Fruit fly (Drosophila melanogaster) whole organism, embryonic: ENCODE results near the gene APC4.
A peak's percentile ranks its signal among the peaks of the same experiment; 100 is the strongest.

Source experiments
- CG10959 ChIP-seq: fragments of 200-800 bp; sonication (Bioruptor generic); IDR thresholded peaks from 2 replicates; pipeline ENCODE4 v1.3.6; 2022; ENCODE audit warnings: missing biosample characterization, missing genetic modification characterization
- CG13296 ChIP-seq: fragments of 200-800 bp; sonication (Bioruptor generic); optimal IDR thresholded peaks from 3 replicates; lab custom pipeline; 2018; ENCODE audit warnings: missing biosample characterization, mild to moderate bottlenecking, missing genetic modification characterization
- CG14667 ChIP-seq: fragments of 200-800 bp; sonication (Bioruptor generic); IDR thresholded peaks from 2 replicates; pipeline ENCODE4 v1.3.6; 2022; ENCODE audit warnings: missing biosample characterization, missing genetic modification characterization
- CG15696 ChIP-seq: fragments of 200-800 bp; sonication (Bioruptor generic); optimal IDR thresholded peaks from 2 replicates; lab custom pipeline; 2019; ENCODE audit warnings: missing biosample characterization, mild to moderate bottlenecking, missing genetic modification characterization, moderate library complexity
- CG1603 ChIP-seq: fragments of 200-800 bp; sonication (Bioruptor generic); optimal IDR thresholded peaks from 2 replicates; lab custom pipeline; 2019; ENCODE audit warnings: missing biosample characterization, mild to moderate bottlenecking, missing genetic modification characterization, moderate library complexity
- CG17568 ChIP-seq: fragments of 200-800 bp; sonication (Bioruptor generic); optimal IDR thresholded peaks from 2 replicates; lab custom pipeline; 2018; ENCODE audit warnings: missing biosample characterization, mild to moderate bottlenecking, missing genetic modification characterization, moderate library complexity
- CG17802 ChIP-seq: fragments of 200-800 bp; sonication (Bioruptor generic); optimal IDR thresholded peaks from 2 replicates; lab custom pipeline; 2018; ENCODE audit warnings: missing biosample characterization, mild to moderate bottlenecking, missing genetic modification characterization, moderate library complexity
- CG17829 ChIP-seq: fragments of 200-800 bp; optimal IDR thresholded peaks from 2 replicates; lab custom pipeline; 2019; ENCODE audit warnings: missing biosample characterization, mild to moderate bottlenecking, missing genetic modification characterization, moderate library complexity
- CG18011 ChIP-seq: fragments of 200-800 bp; sonication (Bioruptor generic); optimal IDR thresholded peaks from 2 replicates; lab custom pipeline; 2017; ENCODE audit warnings: missing biosample characterization, missing genetic modification characterization, mild to moderate bottlenecking, moderate library complexity, missing genotype
- CG2202 ChIP-seq: fragments of 200-800 bp; sonication (Bioruptor generic); optimal IDR thresholded peaks from 2 replicates; lab custom pipeline; 2018; ENCODE audit warnings: missing biosample characterization, mild to moderate bottlenecking, missing genetic modification characterization
- CG34376 ChIP-seq: fragments of 200-800 bp; sonication (Bioruptor generic); optimal IDR thresholded peaks from 2 replicates; lab custom pipeline; 2018; ENCODE audit warnings: missing biosample characterization, mild to moderate bottlenecking, missing genetic modification characterization
- CG34422 ChIP-seq: fragments of 200-800 bp; sonication (Bioruptor generic); IDR thresholded peaks from 3 replicates; pipeline ENCODE4 v1.3.6; 2022; ENCODE audit warnings: missing biosample characterization, missing genetic modification characterization
- CG4328 ChIP-seq: fragments of 200-800 bp; sonication (Bioruptor generic); optimal IDR thresholded peaks from 3 replicates; lab custom pipeline; 2017; ENCODE audit warnings: missing biosample characterization, missing genetic modification reagents, missing genetic modification characterization
- CG4424 ChIP-seq: fragments of 200-800 bp; sonication (Bioruptor generic); optimal IDR thresholded peaks from 3 replicates; lab custom pipeline; 2016; ENCODE audit warnings: missing biosample characterization, missing genetic modification characterization
- CG4854 ChIP-seq: fragments of 200-800 bp; sonication (Bioruptor generic); optimal IDR thresholded peaks from 2 replicates; lab custom pipeline; 2016; ENCODE audit warnings: missing biosample characterization, missing genetic modification characterization, inconsistent platforms
- CG6813 ChIP-seq: fragments of 200-800 bp; sonication (Bioruptor generic); optimal IDR thresholded peaks from 2 replicates; lab custom pipeline; 2017; ENCODE audit warnings: missing biosample characterization, missing genetic modification characterization, mild to moderate bottlenecking, moderate library complexity, missing genetic modification reagents
- CG7987 ChIP-seq: fragments of 200-800 bp; sonication (Bioruptor generic); optimal IDR thresholded peaks from 2 replicates; lab custom pipeline; 2018; ENCODE audit warnings: missing biosample characterization, mild to moderate bottlenecking, missing genetic modification characterization, moderate library complexity
- CG8944 ChIP-seq: fragments of 200-800 bp; sonication (Bioruptor generic); optimal IDR thresholded peaks from 3 replicates; lab custom pipeline; 2016; ENCODE audit warnings: missing biosample characterization, missing genetic modification characterization
- CG9609 ChIP-seq: fragments of 200-800 bp; sonication (Bioruptor generic); optimal IDR thresholded peaks from 3 replicates; lab custom pipeline; 2016; ENCODE audit warnings: missing biosample characterization, missing genetic modification characterization
- CHES-1-like ChIP-seq: fragments of 200-800 bp; sonication (Bioruptor generic); optimal IDR thresholded peaks from 2 replicates; lab custom pipeline; 2016; ENCODE audit warnings: missing biosample characterization, missing genetic modification characterization
- CTCF ChIP-seq: fragments of 200-800 bp; sonication (Bioruptor generic); optimal IDR thresholded peaks from 2 replicates; lab custom pipeline; 2017; ENCODE audit warnings: missing biosample characterization, mild to moderate bottlenecking, missing genetic modification characterization, moderate library complexity
- Dip3 ChIP-seq: fragments of 200-800 bp; sonication (Bioruptor generic); optimal IDR thresholded peaks from 3 replicates; lab custom pipeline; 2016; ENCODE audit warnings: missing biosample characterization, missing genetic modification characterization
- ERR ChIP-seq: fragments of 200-800 bp; sonication (Bioruptor generic); optimal IDR thresholded peaks from 2 replicates; lab custom pipeline; 2016; ENCODE audit warnings: missing biosample characterization, missing genetic modification characterization
- Gsc ChIP-seq: fragments of 200-800 bp; sonication (Bioruptor generic); IDR thresholded peaks from 2 replicates; pipeline ENCODE4 v1.3.6; 2022; ENCODE audit warnings: missing biosample characterization, missing genetic modification characterization
- HLHmδ ChIP-seq: fragments of 200-800 bp; sonication (Bioruptor generic); optimal IDR thresholded peaks from 2 replicates; lab custom pipeline; 2018; ENCODE audit warnings: missing biosample characterization, mild to moderate bottlenecking, missing genetic modification characterization, moderate library complexity
- Hmr ChIP-seq: fragments of 200-800 bp; sonication (Bioruptor generic); optimal IDR thresholded peaks from 3 replicates; lab custom pipeline; 2017; ENCODE audit warnings: mild to moderate bottlenecking, missing biosample characterization, missing genetic modification reagents, missing genetic modification characterization
- Hr3 ChIP-seq: fragments of 200-800 bp; sonication (Bioruptor generic); optimal IDR thresholded peaks from 3 replicates; lab custom pipeline; 2016; ENCODE audit warnings: missing biosample characterization, missing genetic modification characterization
- Lpt ChIP-seq: fragments of >200 bp; optimal IDR thresholded peaks from 2 replicates; lab custom pipeline; 2018; ENCODE audit warnings: missing biosample characterization, missing genetic modification characterization
- Max ChIP-seq: fragments of 200-800 bp; sonication (Bioruptor generic); optimal IDR thresholded peaks from 2 replicates; lab custom pipeline; 2016; ENCODE audit warnings: missing biosample characterization, mild to moderate bottlenecking, missing genetic modification characterization
- NC2β ChIP-seq: fragments of 200-800 bp; sonication (Bioruptor generic); optimal IDR thresholded peaks from 2 replicates; lab custom pipeline; 2016; ENCODE audit warnings: missing biosample characterization, missing genetic modification characterization
- Opbp ChIP-seq: fragments of 200-800 bp; sonication (Bioruptor generic); IDR thresholded peaks from 3 replicates; pipeline ENCODE4 v1.3.6; 2022; ENCODE audit warnings: missing biosample characterization, missing genetic modification characterization; ENCODE audit not compliant: partially characterized antibody
- Xrp1 ChIP-seq: fragments of 200-800 bp; sonication (Bioruptor generic); IDR thresholded peaks from 2 replicates; pipeline ENCODE4 v1.3.6; 2022; ENCODE audit warnings: missing biosample characterization, missing genetic modification characterization
- az2 ChIP-seq: fragments of 200-800 bp; sonication (Bioruptor generic); optimal IDR thresholded peaks from 3 replicates; lab custom pipeline; 2016; ENCODE audit warnings: missing biosample characterization, missing genetic modification characterization
- bcd ChIP-seq: fragments of 200-800 bp; sonication (Bioruptor generic); optimal IDR thresholded peaks from 2 replicates; lab custom pipeline; 2017; ENCODE audit warnings: missing biosample characterization, mild to moderate bottlenecking, missing genetic modification characterization
- bsh ChIP-seq, 2 experiments: fragments of 200-800 bp; sonication (Bioruptor generic); optimal IDR thresholded peaks; 2 replicates each; lab custom pipeline; 2017 to 2018; ENCODE audit warnings: mild to moderate bottlenecking in 2 of 2, missing biosample characterization in 2 of 2, missing genetic modification characterization in 2 of 2, moderate library complexity in 1 of 2
- cas ChIP-seq: fragments of 200-800 bp; sonication (Bioruptor generic); IDR thresholded peaks from 2 replicates; pipeline ENCODE4 v1.3.6; 2022; ENCODE audit warnings: missing biosample characterization, missing genetic modification characterization
- ci ChIP-seq: fragments of 200-800 bp; sonication (Bioruptor generic); IDR thresholded peaks from 3 replicates; pipeline ENCODE4 v1.3.6; 2022; ENCODE audit warnings: missing biosample characterization, missing genetic modification characterization
- crol ChIP-seq: fragments of 200-800 bp; sonication (Bioruptor generic); IDR thresholded peaks from 2 replicates; pipeline ENCODE4 v1.3.6; 2022; ENCODE audit warnings: missing biosample characterization, missing genetic modification characterization
- hb ChIP-seq: fragments of 200-800 bp; sonication (Bioruptor generic); IDR thresholded peaks from 3 replicates; pipeline ENCODE4 v1.3.6; 2022; ENCODE audit warnings: missing biosample characterization, missing genetic modification characterization; ENCODE audit not compliant: partially characterized antibody
- nau ChIP-seq: fragments of 200-800 bp; sonication (Bioruptor generic); optimal IDR thresholded peaks from 3 replicates; lab custom pipeline; 2017; ENCODE audit warnings: missing biosample characterization, mild to moderate bottlenecking, missing genetic modification characterization, missing genetic modification reagents
- nom ChIP-seq: fragments of 200-800 bp; sonication (Bioruptor generic); optimal IDR thresholded peaks from 2 replicates; lab custom pipeline; 2017; ENCODE audit warnings: missing biosample characterization, missing genetic modification characterization, mild to moderate bottlenecking, moderate library complexity, missing genetic modification reagents
- odd ChIP-seq: fragments of 200-800 bp; sonication (Bioruptor generic); optimal IDR thresholded peaks from 2 replicates; lab custom pipeline; 2017; ENCODE audit warnings: missing biosample characterization, mild to moderate bottlenecking, missing genetic modification characterization
- pum ChIP-seq: fragments of 200-800 bp; sonication (Bioruptor generic); optimal IDR thresholded peaks from 2 replicates; lab custom pipeline; 2016; ENCODE audit warnings: missing biosample characterization, missing genetic modification characterization
- rib ChIP-seq: fragments of 200-800 bp; sonication (Bioruptor generic); IDR thresholded peaks from 2 replicates; pipeline ENCODE4 v1.3.6; 2022; ENCODE audit warnings: missing biosample characterization, missing genetic modification characterization
- ssp ChIP-seq: fragments of 200-800 bp; sonication (Bioruptor generic); IDR thresholded peaks from 2 replicates; pipeline ENCODE4 v1.3.6; 2022; ENCODE audit warnings: missing biosample characterization, missing genetic modification characterization
- tio ChIP-seq: fragments of 200-800 bp; sonication (Bioruptor generic); optimal IDR thresholded peaks from 2 replicates; lab custom pipeline; 2017; ENCODE audit warnings: missing biosample characterization, missing genetic modification characterization, inconsistent platforms
- tna ChIP-seq: fragments of 200-800 bp; sonication (Bioruptor generic); IDR thresholded peaks from 2 replicates; pipeline ENCODE4 v1.3.6; 2022; ENCODE audit warnings: missing biosample characterization, missing genetic modification characterization; ENCODE audit not compliant: partially characterized antibody
- tx ChIP-seq: fragments of 200-800 bp; sonication (Bioruptor generic); optimal IDR thresholded peaks from 2 replicates; lab custom pipeline; 2016; ENCODE audit warnings: missing biosample characterization, missing genetic modification characterization
- unc-4 ChIP-seq: fragments of 200-800 bp; sonication (Bioruptor generic); IDR thresholded peaks from 2 replicates; pipeline ENCODE4 v1.3.6; 2022; ENCODE audit warnings: missing biosample characterization, missing genetic modification characterization; ENCODE audit not compliant: partially characterized antibody
- wek ChIP-seq: fragments of 200-800 bp; sonication (Bioruptor generic); optimal IDR thresholded peaks from 3 replicates; lab custom pipeline; 2018; ENCODE audit warnings: missing biosample characterization, mild to moderate bottlenecking, missing genetic modification characterization, moderate library complexity
- yki ChIP-seq: fragments of >200 bp; optimal IDR thresholded peaks from 3 replicates; lab custom pipeline; 2018
- zen2 ChIP-seq: fragments of 200-800 bp; sonication (Bioruptor generic); IDR thresholded peaks from 3 replicates; pipeline ENCODE4 v1.3.6; 2022; ENCODE audit warnings: missing biosample characterization, missing genetic modification characterization; ENCODE audit not compliant: partially characterized antibody

APC4 gene

DNA sequence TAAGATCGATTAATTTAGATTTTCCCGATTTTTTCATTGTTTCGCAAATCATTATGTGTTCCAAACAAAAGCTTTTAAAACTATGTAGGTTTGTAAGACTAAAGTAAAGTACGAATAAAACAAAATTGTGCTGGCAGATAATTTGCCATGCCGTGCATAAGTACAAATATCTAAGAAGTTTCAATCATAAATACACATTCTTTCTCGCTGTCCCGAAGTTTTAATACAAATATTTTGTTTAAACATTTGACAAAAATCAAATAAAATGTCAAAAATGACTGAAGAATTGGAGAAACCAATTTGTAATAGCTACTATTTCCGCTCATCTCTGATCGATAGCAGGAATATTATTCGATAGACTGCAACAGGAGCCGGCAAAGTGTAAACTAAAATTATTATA, at the start of gene APC4 (continued):
- no peak for TF ChIP-seq Hr3 (GFP tag; lab: Kevin White, UChicago)
- TF ChIP-seq CG34376, result peak; percentile 43
- TF ChIP-seq hb (GFP tag; lab: Robert Waterston, UW), result no peak
- peak; percentile 17 for TF ChIP-seq Hmr (GFP tag; lab: Kevin White, UChicago)
- TF ChIP-seq CG2202 (tag; lab: Kevin White, UChicago), result no peak
- peak; percentile 23 for TF ChIP-seq az2 (GFP tag; lab: Kevin White, UChicago)
- no peak for TF ChIP-seq unc-4 (GFP tag; lab: Robert Waterston, UW)
- TF ChIP-seq nau, result no peak
- TF ChIP-seq rib (GFP tag; lab: Robert Waterston, UW), result no peak
- TF ChIP-seq CG14667 (GFP tag; lab: Robert Waterston, UW), result no peak
- no peak for TF ChIP-seq HLHmδ (GFP tag; lab: Kevin White, UChicago)
- no peak for TF ChIP-seq tna (GFP tag; lab: Robert Waterston, UW)
- TF ChIP-seq bcd (GFP tag; lab: Kevin White, UChicago), result no peak
- peak; percentile 11 for TF ChIP-seq pum (GFP tag; lab: Kevin White, UChicago)
- TF ChIP-seq CG9609 (GFP tag; lab: Kevin White, UChicago), result peak; percentile 12
- TF ChIP-seq Gsc (GFP tag; lab: Robert Waterston, UW), result no peak
- peak; percentile 29 for TF ChIP-seq CG15696
- TF ChIP-seq CG7987, result no peak
- 0 out of 2 replicates have a peak, but pooled peaks have one; percentile 26 for TF ChIP-seq Xrp1 (GFP tag; lab: Robert Waterston, UW)
- TF ChIP-seq yki (lab: Kevin White, UChicago), result no peak
- no peak for TF ChIP-seq CG34422
- TF ChIP-seq wek, result no peak
- no peak for TF ChIP-seq Opbp
- no peak for TF ChIP-seq CG10959 (GFP tag; lab: Robert Waterston, UW)
- TF ChIP-seq cas (GFP tag; lab: Robert Waterston, UW), result no peak
- TF ChIP-seq CG17568 (GFP tag; lab: Kevin White, UChicago), result no peak
- peak; percentile 14 for TF ChIP-seq odd (GFP tag; lab: Kevin White, UChicago)
- TF ChIP-seq CG17829, result peak; percentile 14
- no peak for TF ChIP-seq zen2 (GFP tag; lab: Robert Waterston, UW)
- TF ChIP-seq Dip3, result no peak
- TF ChIP-seq NC2β (GFP tag; lab: Kevin White, UChicago), result no peak
- TF ChIP-seq nom (GFP tag; lab: Kevin White, UChicago), result no peak
- no peak for TF ChIP-seq CG13296 (GFP tag; lab: Kevin White, UChicago)
- TF ChIP-seq CG1603, result no peak
- no peak for TF ChIP-seq CG4854
- no peak for TF ChIP-seq ci (GFP tag; lab: Robert Waterston, UW)
- TF ChIP-seq CG6813 (GFP tag; lab: Kevin White, UChicago), result no peak
- TF ChIP-seq Lpt (GFP tag; lab: Kevin White, UChicago), result no peak
- no peak for TF ChIP-seq Max (GFP tag; lab: Kevin White, UChicago)
- no peak for TF ChIP-seq tx
- TF ChIP-seq ssp (GFP tag; lab: Robert Waterston, UW), result no peak
- TF ChIP-seq CHES-1-like (GFP tag; lab: Kevin White, UChicago), result peak; percentile 38
- TF ChIP-seq tio (GFP tag; lab: Kevin White, UChicago), result no peak
- no peak for TF ChIP-seq bsh (GFP tag; optimal IDR thresholded peaks at IDR 0.05; lab: Kevin White, UChicago)
- no peak for TF ChIP-seq CG17802 (tag; lab: Kevin White, UChicago)
- no peak for TF ChIP-seq CG4328
- TF ChIP-seq ERR, result no peak
- peak; percentile 26 for TF ChIP-seq CG4424 (GFP tag; lab: Kevin White, UChicago)
- no peak for TF ChIP-seq crol (GFP tag; lab: Robert Waterston, UW)
- no peak for TF ChIP-seq CG8944 (GFP tag; lab: Kevin White, UChicago)
- no peak for TF ChIP-seq CG18011
- no peak for TF ChIP-seq CTCF
